Worm (Caenorhabditis elegans) whole organism, L2 larva: Measurements from ENCODE around the gene srd-12.

Source experiments
- ceh-82 ChIP-seq: fragments of 150-350 bp; optimal IDR thresholded peaks from 2 replicates; lab custom pipeline; 2014; ENCODE audit warnings: missing biosample characterization, missing genetic modification characterization
- egl-27 ChIP-seq: sonication (generic microtip); optimal IDR thresholded peaks from 3 replicates; lab custom pipeline; 2017; ENCODE audit warnings: missing biosample characterization, missing genetic modification reagents, missing genetic modification characterization
- fos-1 ChIP-seq: fragments of 150-350 bp; optimal IDR thresholded peaks from 2 replicates; lab custom pipeline; 2014; ENCODE audit warnings: missing biosample characterization, missing genetic modification characterization
- mab-5 ChIP-seq: fragments of 150-350 bp; optimal IDR thresholded peaks from 2 replicates; lab custom pipeline; 2014; ENCODE audit warnings: missing biosample characterization, missing genetic modification characterization
- mdl-1 ChIP-seq, 2 experiments: fragments of 150-350 bp in 1 of 2; sonication (generic microtip) in 1 of 2; optimal IDR thresholded peaks; 2 replicates each; lab custom pipeline; 2017; ENCODE audit warnings: missing biosample characterization in 2 of 2, missing genetic modification characterization in 2 of 2
- skn-1 ChIP-seq: sonication (generic microtip); optimal IDR thresholded peaks from 2 replicates; lab custom pipeline; 2017; ENCODE audit warnings: missing biosample characterization, missing genetic modification characterization
- unc-39 ChIP-seq: fragments of 150-350 bp; optimal IDR thresholded peaks from 2 replicates; lab custom pipeline; 2014; ENCODE audit warnings: missing biosample characterization, missing genetic modification characterization

ce11 chrIV:5635551-5635950, 5.5 kb upstream of the srd-12 start, which contains the start of gene srd-13:
- TF ChIP-seq mab-5 (tag; lab: Kevin White, UChicago) (no peak), ceh-82 (tag; lab: Kevin White, UChicago) (no peak), fos-1 (tag; lab: Kevin White, UChicago) (no peak), unc-39 (tag; lab: Kevin White, UChicago) (no peak), egl-27 (tag; lab: Kevin White, UChicago) (no peak), mdl-1 (tag; optimal IDR thresholded peaks at IDR 0.05; lab: Kevin White, UChicago) (no peak), skn-1 (tag; lab: Kevin White, UChicago) (no peak)
